Worm (Caenorhabditis elegans) whole organism, L1 larva: ENCODE data around the gene edg-1.

Experiments used
- F16B12.6 ChIP-seq: fragments of 150-350 bp; optimal IDR thresholded peaks from 2 replicates; lab custom pipeline; 2014; ENCODE audit warnings: missing biosample characterization, missing genetic modification characterization
- blmp-1 ChIP-seq: fragments of 150-350 bp; optimal IDR thresholded peaks from 2 replicates; lab custom pipeline; 2014; ENCODE audit warnings: missing biosample characterization, missing genetic modification characterization
- fkh-10 ChIP-seq: sonication (generic microtip); optimal IDR thresholded peaks from 2 replicates; lab custom pipeline; 2017; ENCODE audit warnings: missing biosample characterization, missing genetic modification reagents, missing genetic modification characterization
- fkh-8 ChIP-seq: sonication (generic microtip); optimal IDR thresholded peaks from 2 replicates; lab custom pipeline; 2016; ENCODE audit warnings: mild to moderate bottlenecking, missing genetic modification characterization, missing compliant biosample characterization
- hpl-2 ChIP-seq: fragments of 150-350 bp; optimal IDR thresholded peaks from 2 replicates; lab custom pipeline; 2014; ENCODE audit warnings: missing biosample characterization, missing genetic modification reagents, missing genetic modification characterization
- jun-1 ChIP-seq: fragments of 150-350 bp; optimal IDR thresholded peaks from 2 replicates; lab custom pipeline; 2014; ENCODE audit warnings: missing biosample characterization, missing genetic modification reagents, missing genetic modification characterization
- lin-13 ChIP-seq: fragments of 150-350 bp; optimal IDR thresholded peaks from 2 replicates; lab custom pipeline; 2014; ENCODE audit warnings: missing biosample characterization, missing genetic modification reagents, missing genetic modification characterization
- pqm-1 ChIP-seq: sonication (generic microtip); optimal IDR thresholded peaks from 3 replicates; lab custom pipeline; 2017; ENCODE audit warnings: missing biosample characterization, missing genetic modification characterization
- snu-23 ChIP-seq: sonication (generic microtip); optimal IDR thresholded peaks from 2 replicates; lab custom pipeline; 2016; ENCODE audit warnings: missing genetic modification characterization, missing compliant biosample characterization
- zag-1 ChIP-seq: fragments of 150-350 bp; optimal IDR thresholded peaks from 2 replicates; lab custom pipeline; 2014; ENCODE audit warnings: missing biosample characterization, missing genetic modification characterization

ce11 chrIV:11347275-11347674 lies 26.7 kb downstream of the edg-1 start:
- TF ChIP-seq pqm-1 (tag; lab: Kevin White, UChicago) (no peak), F16B12.6 (tag; lab: Kevin White, UChicago) (no peak), fkh-10 (GFP tag; lab: Kevin White, UChicago) (no peak), fkh-8 (tag; lab: Kevin White, UChicago) (peak; percentile 57), snu-23 (GFP tag; lab: Kevin White, UChicago) (no peak), lin-13 (GFP tag; lab: Kevin White, UChicago) (no peak), zag-1 (tag; lab: Kevin White, UChicago) (no peak), jun-1 (tag; lab: Kevin White, UChicago) (no peak), blmp-1 (tag; lab: Kevin White, UChicago) (no peak), hpl-2 (GFP tag; lab: Kevin White, UChicago) (no peak)
